Fruit fly (Drosophila melanogaster): ENCODE results near the gene CG3513.
A peak's percentile ranks its signal among the peaks of the same experiment; 100 is the strongest.

DNA sequence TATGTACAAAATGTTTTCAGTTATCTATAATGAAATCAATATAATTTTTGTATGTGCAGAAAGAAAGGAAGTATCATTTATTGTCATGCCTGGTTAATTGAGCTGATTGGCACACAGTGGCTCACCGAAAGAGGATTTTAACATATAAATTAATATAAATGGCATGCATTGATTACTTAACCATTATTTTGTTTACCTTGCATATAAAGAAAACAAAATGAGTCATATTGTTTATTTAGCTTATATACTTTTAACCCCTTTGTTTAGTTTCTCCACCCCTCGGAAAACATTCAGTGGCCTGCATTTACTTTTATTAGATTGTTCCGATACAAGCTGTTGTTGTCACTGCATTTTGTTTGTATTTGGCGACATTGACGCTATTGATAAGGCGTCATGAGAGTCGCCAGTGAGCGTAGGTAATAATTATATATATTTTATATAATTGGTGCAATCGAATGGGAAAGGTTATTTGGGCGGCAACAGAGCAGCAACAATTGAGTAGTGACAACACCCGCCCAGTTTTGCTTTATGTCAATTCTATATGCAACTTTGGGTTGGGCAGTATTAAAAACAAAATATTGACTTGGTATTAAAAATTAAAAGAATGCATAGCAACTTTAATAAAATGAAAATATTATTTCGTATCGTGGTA is 45.3 kb downstream of the CG3513 start:
- TF ChIP-seq CG3919 (GFP tag; optimal IDR thresholded peaks at IDR 0.05) (peak; percentile 38), lz (GFP tag; optimal IDR thresholded peaks at IDR 0.05) (peak; percentile 36), net (GFP tag; optimal IDR thresholded peaks at IDR 0.05) (peak; percentile 26), Sox14 (GFP tag; optimal IDR thresholded peaks at IDR 0.05) (peak; percentile 65), CG9139 (GFP tag; optimal IDR thresholded peaks at IDR 0.05) (no peak), Blimp-1 (GFP tag; optimal IDR thresholded peaks at IDR 0.05) (no peak), fkh (GFP tag; optimal IDR thresholded peaks at IDR 0.05) (peak; percentile 46), CG6808 (GFP tag; optimal IDR thresholded peaks at IDR 0.05) (no peak), Hr39 (GFP tag; optimal IDR thresholded peaks at IDR 0.05) (peak; percentile 34), CG32006 (GFP tag; optimal IDR thresholded peaks at IDR 0.05) (peak; percentile 59), salr (GFP tag; optimal IDR thresholded peaks at IDR 0.05) (no peak)

Data from whole organism, prepupa.